Worm (Caenorhabditis elegans): ENCODE results near the gene F38A1.9.

ce11 chrIV:1286549-1286948, 41.4 kb upstream of the F38A1.9 start:
- TF ChIP-seq mep-1 (tag; optimal IDR thresholded peaks at IDR 0.05) (no peak), ztf-11 (tag; optimal IDR thresholded peaks at IDR 0.05) (no peak), blmp-1 (tag; optimal IDR thresholded peaks at IDR 0.05) (no peak)

All from whole organism, mixed stage, embryonic.